Worm (Caenorhabditis elegans): ENCODE data around the gene C09H10.4.

DNA sequence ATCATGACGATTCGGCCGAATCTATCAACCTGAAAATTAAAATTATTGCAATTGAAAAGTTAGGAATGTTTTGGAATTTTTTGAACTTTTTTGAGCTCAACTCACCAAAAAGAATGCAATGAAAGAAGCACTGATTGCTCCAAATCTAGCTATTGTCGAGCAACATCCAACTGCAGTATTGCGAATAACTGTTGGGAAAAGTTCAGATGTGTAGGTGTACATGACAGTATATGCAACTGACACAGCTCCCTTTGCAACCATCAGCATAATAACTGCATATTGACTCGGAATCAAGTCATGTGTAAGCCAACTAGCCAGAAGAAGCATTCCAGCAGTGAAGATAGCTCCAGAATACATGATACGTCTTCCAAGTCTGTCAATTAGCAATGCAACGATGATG, 47.4 kb upstream of the C09H10.4 start:
- TF ChIP-seq pqm-1 (tag; optimal IDR thresholded peaks at IDR 0.05) (no peak), rnt-1 (tag; optimal IDR thresholded peaks at IDR 0.05) (no peak), unc-130 (tag; optimal IDR thresholded peaks at IDR 0.05) (no peak), skn-1 (tag; optimal IDR thresholded peaks at IDR 0.05) (no peak), ces-1 (GFP tag; optimal IDR thresholded peaks at IDR 0.05) (no peak), elt-2 (tag; optimal IDR thresholded peaks at IDR 0.05) (no peak), xbp-1 (tag; optimal IDR thresholded peaks at IDR 0.05) (no peak)

Measured in whole organism, L1 larva.